Worm (Caenorhabditis elegans) whole organism, L1 larva: ENCODE measurements around the gene his-48.

Experiments used
- mef-2 ChIP-seq: fragments of 150-350 bp; optimal IDR thresholded peaks from 2 replicates; lab custom pipeline; 2014; ENCODE audit warnings: missing biosample characterization, missing genetic modification characterization
- mep-1 ChIP-seq: fragments of 150-350 bp; optimal IDR thresholded peaks from 2 replicates; lab custom pipeline; 2014; ENCODE audit warnings: missing biosample characterization, missing genetic modification characterization
- nhr-77 ChIP-seq: fragments of 150-350 bp; optimal IDR thresholded peaks from 2 replicates; lab custom pipeline; 2014; ENCODE audit warnings: missing biosample characterization, missing genetic modification characterization
- tlp-1 ChIP-seq: fragments of 150-350 bp; optimal IDR thresholded peaks from 2 replicates; lab custom pipeline; 2014; ENCODE audit warnings: missing biosample characterization, missing genetic modification characterization
- unc-86 ChIP-seq: sonication (generic microtip); optimal IDR thresholded peaks from 2 replicates; lab custom pipeline; 2016; ENCODE audit warnings: missing genetic modification characterization, missing compliant biosample characterization

ce11 chrIV:11363806-11364562, 39.4 kb downstream of the his-48 start:
- no peak for TF ChIP-seq nhr-77 (tag; lab: Kevin White, UChicago)
- TF ChIP-seq unc-86 (tag; lab: Kevin White, UChicago): no peak
- TF ChIP-seq mep-1 (tag; lab: Kevin White, UChicago): peak; percentile 34
- no peak for TF ChIP-seq mef-2 (tag; lab: Kevin White, UChicago)
- TF ChIP-seq tlp-1 (tag; lab: Kevin White, UChicago): no peak
